Worm (Caenorhabditis elegans) whole organism, L4 larva: ENCODE data around the gene nhr-88.

ENCODE experiments used
- D1046.2 ChIP-seq: fragments of 200-800 bp; sonication (Bioruptor generic); IDR thresholded peaks from 2 replicates; pipeline ENCODE4 v1.3.6; 2022; ENCODE audit warnings: missing genetic modification characterization, missing compliant biosample characterization
- F49E8.2 ChIP-seq: sonication (generic microtip); optimal IDR thresholded peaks from 2 replicates; lab custom pipeline; 2016; ENCODE audit warnings: missing compliant biosample characterization, mild to moderate bottlenecking, missing genetic modification characterization, borderline replicate concordance
- T20F7.1 ChIP-seq: fragments of 200-800 bp; sonication (Bioruptor generic); optimal IDR thresholded peaks from 2 replicates; lab custom pipeline; 2018; ENCODE audit warnings: mild to moderate bottlenecking, missing genetic modification characterization, missing compliant biosample characterization
- T26A8.4 ChIP-seq: fragments of 200-800 bp; sonication (Bioruptor generic); IDR thresholded peaks from 2 replicates; pipeline ENCODE4 v1.3.6; 2022; ENCODE audit warnings: missing genetic modification characterization, missing compliant biosample characterization
- Y75B8A.6 ChIP-seq: fragments of 200-800 bp; sonication (Bioruptor generic); IDR thresholded peaks from 2 replicates; pipeline ENCODE4 v1.3.6; 2022; ENCODE audit warnings: missing genetic modification reagents, missing genetic modification characterization, missing compliant biosample characterization
- aha-1 ChIP-seq: fragments of 150-350 bp; peaks from one replicate; lab custom pipeline; 2014; ENCODE audit warnings: missing biosample characterization, missing genetic modification characterization
- ceh-28 ChIP-seq: fragments of 150-350 bp; optimal IDR thresholded peaks from 2 replicates; lab custom pipeline; 2014; ENCODE audit warnings: missing biosample characterization, missing genetic modification reagents, missing genetic modification characterization
- ceh-44 ChIP-seq: fragments of 200-800 bp; sonication (Bioruptor generic); IDR thresholded peaks from 2 replicates; pipeline ENCODE4 v1.3.6; 2022; ENCODE audit warnings: missing genetic modification reagents, missing genetic modification characterization, missing compliant biosample characterization
- cey-2 ChIP-seq: sonication (generic microtip); optimal IDR thresholded peaks from 3 replicates; lab custom pipeline; 2017; ENCODE audit warnings: missing genetic modification characterization, mild to moderate bottlenecking, missing compliant biosample characterization, antibody characterized with exemption, borderline replicate concordance; ENCODE audit not compliant: insufficient read depth
- ctbp-1 ChIP-seq: fragments of 200-800 bp; sonication (Bioruptor generic); IDR thresholded peaks from 2 replicates; pipeline ENCODE4 v1.3.6; 2022; ENCODE audit warnings: missing genetic modification reagents, missing genetic modification characterization, missing compliant biosample characterization
- daf-12 ChIP-seq: fragments of 150-350 bp; optimal IDR thresholded peaks from 2 replicates; lab custom pipeline; 2014; ENCODE audit warnings: missing biosample characterization, missing genetic modification reagents, missing genetic modification characterization
- dve-1 ChIP-seq: sonication (generic microtip); optimal IDR thresholded peaks from 2 replicates; lab custom pipeline; 2017; ENCODE audit warnings: antibody characterized with exemption, mild to moderate bottlenecking, missing genetic modification characterization, missing compliant biosample characterization; ENCODE audit not compliant: insufficient read depth
- egl-27 ChIP-seq: sonication (generic microtip); optimal IDR thresholded peaks from 3 replicates; lab custom pipeline; 2017; ENCODE audit warnings: missing biosample characterization, missing genetic modification reagents, missing genetic modification characterization
- egl-43 ChIP-seq: fragments of 200-800 bp; sonication (Bioruptor generic); IDR thresholded peaks from 2 replicates; pipeline ENCODE4 v1.3.6; 2022; ENCODE audit warnings: missing genetic modification reagents, missing genetic modification characterization, missing compliant biosample characterization
- fkh-10 ChIP-seq: fragments of 150-350 bp; optimal IDR thresholded peaks from 2 replicates; lab custom pipeline; 2014; ENCODE audit warnings: missing biosample characterization, missing genetic modification reagents, missing genetic modification characterization
- fos-1 ChIP-seq: fragments of 150-350 bp; optimal IDR thresholded peaks from 2 replicates; lab custom pipeline; 2014; ENCODE audit warnings: missing biosample characterization, missing genetic modification characterization
- gei-8 ChIP-seq: fragments of 200-800 bp; sonication (Bioruptor generic); optimal IDR thresholded peaks from 2 replicates; lab custom pipeline; 2018; ENCODE audit warnings: mild to moderate bottlenecking, missing genetic modification characterization, missing compliant biosample characterization
- lin-1 ChIP-seq: fragments of 200-800 bp; sonication (Bioruptor generic); IDR thresholded peaks from 2 replicates; pipeline ENCODE4 v1.3.6; 2022; ENCODE audit warnings: missing genetic modification reagents, missing genetic modification characterization, missing compliant biosample characterization
- lsy-2 ChIP-seq, 2 experiments: fragments of 150-350 bp in 1 of 2; sonication (generic microtip) in 1 of 2; optimal IDR thresholded peaks; 2 replicates each; lab custom pipeline; 2014 to 2017; ENCODE audit warnings: missing biosample characterization in 2 of 2, missing genetic modification characterization in 2 of 2
- madf-9 ChIP-seq: fragments of 200-800 bp; sonication (Bioruptor generic); conservative IDR thresholded peaks from 2 replicates; pipeline ENCODE4 v1.3.6; 2022; ENCODE audit warnings: missing genetic modification reagents, missing genetic modification characterization, missing compliant biosample characterization
- mdl-1 ChIP-seq, 2 experiments: fragments of 150-350 bp in 1 of 2; sonication (generic microtip) in 1 of 2; optimal IDR thresholded peaks; 2 replicates each; lab custom pipeline; 2014 to 2017; ENCODE audit warnings: missing biosample characterization in 2 of 2, missing genetic modification characterization in 2 of 2
- mdt-29 ChIP-seq: fragments of 200-800 bp; sonication (Bioruptor generic); IDR thresholded peaks from 2 replicates; pipeline ENCODE4 v1.3.6; 2022; ENCODE audit warnings: missing genetic modification reagents, missing genetic modification characterization, missing compliant biosample characterization
- mep-1 ChIP-seq: fragments of 150-350 bp; sonication (generic microtip); optimal IDR thresholded peaks from 3 replicates; lab custom pipeline; 2014; ENCODE audit warnings: missing biosample characterization, missing genetic modification characterization
- mes-2 ChIP-seq: sonication (generic microtip); optimal IDR thresholded peaks from 2 replicates; lab custom pipeline; 2016; ENCODE audit warnings: missing genotype, mild to moderate bottlenecking, missing genetic modification characterization, missing compliant biosample characterization; ENCODE audit not compliant: poor library complexity, severe bottlenecking
- mxl-3 ChIP-seq: fragments of 200-800 bp; sonication (Bioruptor generic); optimal IDR thresholded peaks from 2 replicates; lab custom pipeline; 2018; ENCODE audit warnings: mild to moderate bottlenecking, missing genetic modification characterization, missing compliant biosample characterization
- nhr-10 ChIP-seq: fragments of 150-350 bp; optimal IDR thresholded peaks from 2 replicates; lab custom pipeline; 2014; ENCODE audit warnings: missing biosample characterization, missing genetic modification characterization
- nhr-237 ChIP-seq: sonication (generic microtip); optimal IDR thresholded peaks from 2 replicates; lab custom pipeline; 2017; ENCODE audit warnings: missing biosample characterization, missing genetic modification characterization
- nhr-41 ChIP-seq: fragments of 200-800 bp; sonication (Bioruptor generic); IDR thresholded peaks from 2 replicates; pipeline ENCODE4 v1.3.6; 2022; ENCODE audit warnings: missing genetic modification reagents, missing genetic modification characterization, missing compliant biosample characterization
- nhr-48 ChIP-seq: sonication (generic microtip); optimal IDR thresholded peaks from 2 replicates; lab custom pipeline; 2016; ENCODE audit warnings: mild to moderate bottlenecking, missing genetic modification characterization, missing compliant biosample characterization
- pha-4 ChIP-seq, 2 experiments: fragments of 150-350 bp in 1 of 2; fragments of 200-800 bp in 1 of 2; sonication (Bioruptor generic) in 1 of 2; IDR thresholded peaks in 1 of 2; optimal IDR thresholded peaks in 1 of 2; 2 replicates each; pipeline versions ENCODE4 v1.3.6 to Lab custom; 2014 to 2022; ENCODE audit warnings: missing genetic modification characterization in 2 of 2, missing genetic modification reagents in 2 of 2, missing biosample characterization in 1 of 2, missing compliant biosample characterization in 1 of 2
- pqm-1 ChIP-seq: sonication (generic microtip); optimal IDR thresholded peaks from 2 replicates; lab custom pipeline; 2017; ENCODE audit warnings: missing biosample characterization, missing genetic modification characterization
- rbr-2 ChIP-seq: sonication (generic microtip); optimal IDR thresholded peaks from 2 replicates; lab custom pipeline; 2016; ENCODE audit warnings: missing genotype, missing genetic modification characterization, missing compliant biosample characterization
- set-16 ChIP-seq: fragments of 200-800 bp; sonication (Bioruptor generic); IDR thresholded peaks from 2 replicates; pipeline ENCODE4 v1.3.6; 2022; ENCODE audit warnings: missing genetic modification reagents, missing genetic modification characterization, missing compliant biosample characterization
- spr-3 ChIP-seq: fragments of 200-800 bp; sonication (Bioruptor generic); optimal IDR thresholded peaks from 2 replicates; lab custom pipeline; 2018; ENCODE audit warnings: mild to moderate bottlenecking, missing genetic modification characterization, missing compliant biosample characterization
- unc-130 ChIP-seq: sonication (generic microtip); optimal IDR thresholded peaks from 2 replicates; lab custom pipeline; 2016; ENCODE audit warnings: missing genetic modification reagents, missing genetic modification characterization, missing compliant biosample characterization
- unc-62 ChIP-seq, 3 experiments: fragments of 150-350 bp in 1 of 3; sonication (generic microtip); optimal IDR thresholded peaks in 2 of 3; peaks in 1 of 3; 1 replicate in 1 of 3; 2 replicates in 2 of 3; lab custom pipeline; 2014 to 2017; ENCODE audit warnings: missing biosample characterization in 3 of 3, missing genetic modification characterization in 3 of 3, missing genetic modification reagents in 3 of 3, missing genotype in 1 of 3
- vab-7 ChIP-seq: fragments of 200-800 bp; sonication (Bioruptor generic); IDR thresholded peaks from 2 replicates; pipeline ENCODE4 v1.3.6; 2022; ENCODE audit warnings: missing genetic modification reagents, missing genetic modification characterization, missing compliant biosample characterization

nhr-88 gene

ce11 chrII:2976597-2976996 lies at the start of gene nhr-88 (continued):
- TF ChIP-seq F49E8.2 (tag; lab: Kevin White, UChicago) (no peak), vab-7 (GFP tag; lab: Robert Waterston, UW) (peak; percentile 51; the same call in 1 of the 2 replicates), mdt-29 (GFP tag; lab: Robert Waterston, UW) (0 out of 2 replicates have a peak, but pooled peaks have one; percentile 14), nhr-48 (peak; percentile 2), daf-12 (tag; lab: Kevin White, UChicago) (no peak), egl-27 (tag; lab: Kevin White, UChicago) (no peak), rbr-2 (tag; lab: Kevin White, UChicago) (peak; percentile 39), pha-4 (GFP tag; IDR thresholded peaks at IDR 0.05; lab: Robert Waterston, UW) (no peak), pha-4 (tag; optimal IDR thresholded peaks at IDR 0.05; lab: Kevin White, UChicago) (no peak), lsy-2 (tag; optimal IDR thresholded peaks at IDR 0.05; lab: Kevin White, UChicago) (peak in 1 of 2 experiments; percentile 57), nhr-10 (tag; lab: Kevin White, UChicago) (no peak), mes-2 (no peak), mxl-3 (no peak), pqm-1 (tag; lab: Kevin White, UChicago) (no peak), nhr-41 (no peak), gei-8 (no peak), madf-9 (no peak), Y75B8A.6 (GFP tag; lab: Robert Waterston, UW) (no peak), mep-1 (tag; lab: Kevin White, UChicago) (peak; percentile 45), nhr-237 (tag; lab: Kevin White, UChicago) (no peak), ceh-28 (no peak)

- TF ChIP-seq dve-1 (no peak), Y75B8A.6 (GFP tag; lab: Robert Waterston, UW) (no peak), set-16 (GFP tag; lab: Robert Waterston, UW) (peak; percentile 40), ceh-28 (no peak), spr-3 (GFP tag; lab: Kevin White, UChicago) (no peak), mdl-1 (tag; optimal IDR thresholded peaks at IDR 0.05; lab: Kevin White, UChicago) (no peak), nhr-48 (no peak), unc-130 (GFP tag; lab: Kevin White, UChicago) (no peak), ctbp-1 (GFP tag; lab: Robert Waterston, UW) (no peak), unc-62 (GFP tag; optimal IDR thresholded peaks at IDR 0.05 in 1 of 2; lab: Kevin White, UChicago) (peak in 1 of 2 experiments; percentile 22), unc-62 (tag; optimal IDR thresholded peaks at IDR 0.05; lab: Kevin White, UChicago) (no peak), mes-2 (no peak), aha-1 (tag; lab: Kevin White, UChicago) (peak; percentile 79)
These were observed 48.9 kb upstream of the nhr-88 start, which contains the start of the genes ZK355.3 and ZK355.8 for ce11 chrII:2927533-2927932. Gene ZK355.3 (minus strand): TSS chrII:2927633. Gene ZK355.8 (plus strand): TSS chrII:2927804.

- TF ChIP-seq egl-43 (GFP tag; lab: Robert Waterston, UW) (0 out of 2 replicates have a peak, but pooled peaks have one; percentile 12), D1046.2 (GFP tag; lab: Robert Waterston, UW) (0 out of 2 replicates have a peak, but pooled peaks have one; percentile 41), fos-1 (tag; lab: Kevin White, UChicago) (no peak), egl-27 (tag; lab: Kevin White, UChicago) (no peak), Y75B8A.6 (GFP tag; lab: Robert Waterston, UW) (no peak), set-16 (GFP tag; lab: Robert Waterston, UW) (peak; percentile 77), ceh-44 (GFP tag; lab: Robert Waterston, UW) (no peak), madf-9 (no peak), lin-1 (GFP tag; lab: Robert Waterston, UW) (no peak), cey-2 (tag; lab: Kevin White, UChicago) (no peak), nhr-41 (no peak), T20F7.1 (GFP tag; lab: Kevin White, UChicago) (no peak), fkh-10 (no peak), T26A8.4 (GFP tag; lab: Robert Waterston, UW) (no peak)
These were observed 46.6 kb upstream of the nhr-88 start for ce11 chrII:2929846-2930245.
